Fruit fly (Drosophila melanogaster) whole organism: ENCODE data around the gene CG9776.

Experiments used
- CG8478 ChIP-seq: fragments of >200 bp; optimal IDR thresholded peaks from 2 replicates; lab custom pipeline; 2018; ENCODE audit warnings: inconsistent platforms
- Dll ChIP-seq: fragments of >200 bp; optimal IDR thresholded peaks from 2 replicates; lab custom pipeline; 2017
- EcR ChIP-seq, 2 experiments: fragments of >200 bp; optimal IDR thresholded peaks; 2 replicates each; lab custom pipeline; 2017; ENCODE audit warnings: missing biosample characterization in 2 of 2, missing genetic modification characterization in 2 of 2, missing genetic modification reagents in 2 of 2
- pan ChIP-seq: fragments of >200 bp; optimal IDR thresholded peaks from 2 replicates; lab custom pipeline; 2017
- psq ChIP-seq: fragments of >200 bp; optimal IDR thresholded peaks from 2 replicates; lab custom pipeline; 2017
- usp ChIP-seq: fragments of >200 bp; optimal IDR thresholded peaks from 2 replicates; lab custom pipeline; 2017; ENCODE audit warnings: missing biosample characterization, missing genetic modification characterization, mixed read lengths

CG9776 gene

DNA sequence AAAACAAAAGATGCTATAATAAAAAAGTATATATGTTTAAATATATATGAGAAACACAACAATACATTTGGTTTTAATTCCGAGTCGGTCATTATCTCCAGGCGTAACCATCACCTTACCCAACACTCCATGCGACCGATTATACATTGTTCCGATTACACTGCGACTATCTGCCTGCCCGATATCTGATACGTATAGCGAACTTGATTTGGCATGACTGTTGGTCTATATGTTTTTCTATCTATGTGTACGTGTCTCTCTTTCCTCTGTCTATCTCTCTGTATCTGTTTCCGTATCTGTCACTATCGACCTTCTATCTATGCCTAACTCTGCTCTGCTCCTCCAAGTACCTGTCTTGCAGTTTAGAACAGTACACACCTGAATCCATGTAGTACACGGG, 32.4 kb downstream of the CG9776 start:
- no peak for TF ChIP-seq Dll (lab: Kevin White, UChicago)

DNA sequence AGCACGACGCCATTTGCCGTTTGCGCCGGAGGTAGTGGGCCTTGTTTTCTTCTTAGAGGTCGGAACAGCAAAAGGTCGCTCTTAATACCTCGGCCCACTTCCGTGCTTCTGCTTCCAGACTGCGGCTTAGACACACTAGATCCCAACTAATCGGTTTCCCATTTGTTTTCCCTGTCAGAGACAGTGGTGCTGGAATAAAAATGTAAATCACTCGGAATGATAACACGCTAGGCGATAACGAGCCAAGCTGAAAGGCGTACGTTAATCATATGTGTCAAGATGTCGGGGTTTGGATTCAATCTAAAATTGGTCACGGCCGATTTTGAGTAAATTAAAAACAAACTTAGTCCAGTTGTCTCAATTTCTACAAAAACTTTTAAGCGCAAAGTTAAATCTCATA, 39.2 kb downstream of the CG9776 start, which contains the start of gene Nepl11:
TSS of gene Nepl11 (minus strand) at position 152 of the 400 bp plus-strand sequence.
- TF ChIP-seq usp (GFP tag; lab: Kevin White, UChicago) (no peak), pan (no peak), Dll (lab: Kevin White, UChicago) (no peak)

DNA sequence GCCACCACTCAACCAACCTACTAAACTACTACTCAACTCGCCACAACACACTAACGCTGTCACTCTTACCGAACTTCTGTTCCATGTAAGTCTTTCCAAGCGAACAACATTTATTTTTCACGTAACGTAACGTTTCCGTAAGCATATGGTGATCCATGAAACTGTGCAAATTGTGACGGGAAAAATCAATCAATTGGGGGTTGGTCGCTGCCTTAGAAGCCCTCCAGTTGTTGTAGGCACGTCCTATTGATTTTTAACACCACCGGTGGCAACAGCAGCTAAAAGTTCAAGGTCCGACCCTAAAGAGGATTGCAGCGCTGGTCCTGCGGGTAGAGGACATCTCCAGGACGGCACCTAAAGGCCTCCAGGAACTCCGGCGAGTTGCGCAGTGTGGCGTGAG, 41.7 kb downstream of the CG9776 start:
- TF ChIP-seq CG8478 (no peak), EcR (GFP tag; optimal IDR thresholded peaks at IDR 0.05; lab: Kevin White, UChicago) (no peak), psq (lab: Kevin White, UChicago) (no peak), usp (GFP tag; lab: Kevin White, UChicago) (no peak), pan (no peak), Dll (lab: Kevin White, UChicago) (no peak)

DNA sequence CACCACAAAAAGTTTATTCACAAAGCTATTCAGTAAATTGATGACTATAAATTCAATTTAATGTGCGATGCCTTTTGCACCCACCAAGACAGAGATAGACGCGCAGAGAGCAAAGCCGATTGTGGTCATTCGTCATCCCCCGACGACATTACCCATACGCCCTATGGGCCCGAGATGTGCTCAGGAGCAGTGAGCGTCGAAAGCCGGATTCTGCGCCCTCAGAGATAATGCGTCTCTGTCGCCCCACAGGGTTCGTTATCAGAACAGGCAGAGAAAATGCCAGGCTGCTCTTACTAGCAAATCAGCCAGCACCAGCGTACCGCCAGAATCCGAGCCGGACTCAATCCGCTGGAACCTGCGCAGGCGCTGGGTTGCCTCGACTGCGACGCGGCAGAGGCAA, 42.6 kb downstream of the CG9776 start:
- no peak for TF ChIP-seq pan
- TF ChIP-seq Dll (lab: Kevin White, UChicago), result no peak
- TF ChIP-seq usp (GFP tag; lab: Kevin White, UChicago), result no peak
- TF ChIP-seq CG8478, result no peak
- no peak for TF ChIP-seq psq (lab: Kevin White, UChicago)
- no peak for TF ChIP-seq EcR (GFP tag; optimal IDR thresholded peaks at IDR 0.05; lab: Kevin White, UChicago)

DNA sequence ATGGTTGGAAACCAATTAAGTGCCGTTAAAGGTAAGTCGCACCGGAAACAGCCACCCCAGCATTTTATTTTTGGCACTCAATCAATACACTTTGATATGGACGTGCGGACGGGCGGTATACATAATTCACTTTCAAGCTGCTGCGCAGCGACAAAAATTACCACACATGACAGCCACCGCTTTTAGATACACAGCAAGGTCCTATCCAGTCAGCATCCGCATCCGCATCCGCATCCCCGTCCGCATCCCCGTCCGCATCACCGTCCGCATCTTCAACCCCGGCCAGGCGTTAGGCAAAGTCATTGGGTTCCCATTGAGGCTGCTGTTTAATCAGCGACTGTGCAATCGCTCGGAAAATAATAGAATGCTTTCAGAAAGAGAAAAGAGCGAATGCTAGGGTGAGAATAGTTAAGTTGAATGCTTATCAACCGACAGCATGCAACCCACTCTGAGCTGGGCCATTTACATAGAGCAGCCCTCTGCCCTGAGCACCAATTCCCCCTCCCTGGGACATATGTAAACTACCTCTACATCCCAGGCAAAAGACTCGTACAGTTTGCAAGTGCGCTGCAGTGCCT, 49.4 kb downstream of the CG9776 start:
- TF ChIP-seq pan (no peak), EcR (GFP tag; optimal IDR thresholded peaks at IDR 0.05; lab: Kevin White, UChicago) (no peak), psq (lab: Kevin White, UChicago) (no peak), usp (GFP tag; lab: Kevin White, UChicago) (no peak), CG8478 (no peak), Dll (lab: Kevin White, UChicago) (no peak)

DNA sequence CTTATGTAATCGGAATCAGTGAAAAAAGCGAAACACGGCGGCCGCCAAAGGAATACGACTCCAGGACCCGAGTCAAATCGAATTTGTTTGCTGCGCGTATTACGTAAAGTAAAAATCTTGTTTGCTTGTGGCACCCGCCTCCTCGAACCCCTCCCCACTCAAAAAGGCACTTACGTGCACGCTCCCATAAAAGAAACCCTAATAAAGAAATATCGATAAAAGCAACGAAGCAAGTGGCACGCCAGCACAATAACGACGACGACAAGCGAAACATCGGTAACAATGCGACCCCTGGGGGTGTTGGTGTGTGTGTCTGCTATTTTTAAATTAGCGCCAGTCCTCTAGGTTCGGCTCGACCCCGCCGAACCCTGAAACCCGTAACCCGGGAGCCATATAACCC, 51.7 kb downstream of the CG9776 start:
- TF ChIP-seq psq (lab: Kevin White, UChicago) (no peak), EcR (GFP tag; optimal IDR thresholded peaks at IDR 0.05; lab: Kevin White, UChicago) (no peak), CG8478 (no peak), Dll (lab: Kevin White, UChicago) (no peak), usp (GFP tag; lab: Kevin White, UChicago) (no peak)

DNA sequence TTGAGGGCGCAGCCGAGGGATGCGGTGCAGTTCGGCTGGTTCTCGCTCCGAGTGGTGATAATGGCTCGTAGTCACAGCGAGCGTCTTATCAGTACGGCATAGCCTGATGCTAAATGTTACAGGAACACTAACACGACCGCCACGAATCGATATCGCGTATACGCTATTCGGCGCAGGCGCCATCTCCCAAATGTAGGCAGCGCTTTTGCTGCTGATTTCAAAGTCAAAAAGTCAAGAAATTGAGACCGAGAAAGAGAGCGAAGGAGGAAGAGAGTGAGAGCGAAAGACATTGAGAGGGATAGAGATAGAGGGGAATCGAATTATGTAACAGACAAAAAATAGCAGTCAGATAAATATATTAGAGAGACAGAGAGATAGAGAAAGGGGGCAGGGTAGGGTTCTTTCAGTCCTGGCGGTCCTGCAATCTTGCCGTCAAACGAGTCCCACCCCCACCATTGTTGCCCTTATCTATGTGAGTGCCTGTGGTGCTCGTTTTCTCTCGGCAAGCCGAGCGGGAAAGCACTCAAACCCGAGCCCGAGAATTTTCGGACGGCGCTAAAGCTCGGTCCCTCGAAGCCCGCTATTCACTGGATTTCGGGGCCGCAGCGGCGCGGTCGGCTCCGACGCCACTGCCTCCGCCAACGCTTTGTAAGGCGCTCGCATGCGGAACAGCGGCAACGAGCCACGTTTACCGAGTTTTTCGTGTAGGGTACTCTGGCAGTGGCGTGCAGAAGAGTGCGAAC, 52.6 kb downstream of the CG9776 start:
- TF ChIP-seq CG8478, result no peak
- no peak for TF ChIP-seq psq (lab: Kevin White, UChicago)
- no peak for TF ChIP-seq pan
- TF ChIP-seq EcR (GFP tag; optimal IDR thresholded peaks at IDR 0.05; lab: Kevin White, UChicago), result no peak
- no peak for TF ChIP-seq usp (GFP tag; lab: Kevin White, UChicago)
- no peak for TF ChIP-seq Dll (lab: Kevin White, UChicago)

DNA sequence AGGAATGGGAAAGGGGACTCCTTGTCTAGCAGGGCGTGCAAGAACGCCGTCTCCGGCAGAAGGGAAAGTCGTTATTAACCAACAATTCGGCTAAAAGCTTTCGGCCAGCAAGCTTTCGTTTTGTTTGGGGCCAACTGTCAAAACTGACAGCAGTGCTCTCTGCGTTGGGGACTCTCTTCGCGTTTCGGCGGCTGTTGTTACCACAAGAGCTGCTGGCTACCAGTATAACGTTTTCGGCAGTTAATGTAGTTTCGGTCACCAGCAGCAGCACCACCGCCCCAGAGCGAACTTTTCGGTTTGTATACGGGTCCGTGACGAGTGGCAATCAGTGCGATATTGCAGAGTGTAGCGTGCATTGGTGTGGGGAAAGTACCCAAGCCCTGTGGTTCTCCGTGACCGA, 53.8 kb downstream of the CG9776 start, which contains the start of gene cpx:
TSS of gene cpx (plus strand) at position 160 of the 400 bp plus-strand sequence.
- TF ChIP-seq pan, result no peak
- no peak for TF ChIP-seq psq (lab: Kevin White, UChicago)
- no peak for TF ChIP-seq CG8478
- TF ChIP-seq Dll (lab: Kevin White, UChicago), result no peak

DNA sequence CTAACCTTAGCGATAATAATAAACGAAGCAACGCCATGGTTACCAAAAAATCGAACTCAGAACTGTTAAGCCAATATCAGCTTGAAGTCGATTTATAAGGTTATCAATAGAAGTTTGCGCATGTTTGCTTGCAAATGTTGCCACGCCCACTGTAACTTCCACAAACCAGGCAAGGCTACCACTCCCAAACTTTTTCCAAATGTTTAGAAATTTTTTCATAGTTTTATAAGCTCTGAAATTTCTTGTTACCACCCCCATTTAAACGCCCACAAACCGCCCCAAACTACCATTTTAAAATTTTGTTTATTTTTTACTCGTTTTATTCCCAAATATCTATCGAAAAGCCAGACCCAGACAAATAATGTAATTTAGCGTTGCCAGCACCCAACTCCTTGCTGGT, 56.0 kb downstream of the CG9776 start, which contains the start of gene flip:
TSS of gene flip (minus strand) at position 101 of the 400 bp plus-strand sequence.
- TF ChIP-seq psq (lab: Kevin White, UChicago) (no peak), pan (no peak), Dll (lab: Kevin White, UChicago) (no peak), usp (GFP tag; lab: Kevin White, UChicago) (no peak), EcR (GFP tag; optimal IDR thresholded peaks at IDR 0.05; lab: Kevin White, UChicago) (no peak), CG8478 (no peak)
